Fruit fly (Drosophila melanogaster) whole organism, embryonic: ENCODE measurements around the gene tHMG1.

Source experiments
- BtbVII ChIP-seq: fragments of 200-800 bp; sonication (Bioruptor generic); optimal IDR thresholded peaks from 3 replicates; lab custom pipeline; 2017; ENCODE audit warnings: missing biosample characterization, mild to moderate bottlenecking, missing genetic modification characterization
- CG10366 ChIP-seq: fragments of 200-800 bp; sonication (Bioruptor generic); IDR thresholded peaks from 2 replicates; pipeline ENCODE4 v1.3.6; 2022; ENCODE audit warnings: missing biosample characterization, missing genetic modification characterization
- CG12071 ChIP-seq: fragments of 200-800 bp; sonication (Bioruptor generic); optimal IDR thresholded peaks from 3 replicates; lab custom pipeline; 2018; ENCODE audit warnings: missing biosample characterization, mild to moderate bottlenecking, missing genetic modification characterization
- CG13775 ChIP-seq: fragments of 200-800 bp; sonication (Bioruptor generic); optimal IDR thresholded peaks from 3 replicates; lab custom pipeline; 2017; ENCODE audit warnings: missing biosample characterization, mild to moderate bottlenecking, missing genetic modification characterization
- CG14014 ChIP-seq: fragments of 200-800 bp; sonication (Bioruptor generic); IDR thresholded peaks from 2 replicates; pipeline ENCODE4 v1.3.6; 2022; ENCODE audit warnings: missing biosample characterization, missing genetic modification characterization
- CG14710 ChIP-seq: fragments of 200-800 bp; sonication (Bioruptor generic); optimal IDR thresholded peaks from 3 replicates; lab custom pipeline; 2019; ENCODE audit warnings: missing biosample characterization, mild to moderate bottlenecking, missing genetic modification characterization, moderate library complexity
- CG15601 ChIP-seq: fragments of 200-800 bp; sonication (Bioruptor generic); optimal IDR thresholded peaks from 3 replicates; lab custom pipeline; 2019; ENCODE audit warnings: missing biosample characterization, mild to moderate bottlenecking, missing genetic modification characterization, moderate library complexity
- CG16815 ChIP-seq: fragments of 200-800 bp; sonication (Bioruptor generic); optimal IDR thresholded peaks from 3 replicates; lab custom pipeline; 2017; ENCODE audit warnings: missing biosample characterization, mild to moderate bottlenecking, missing genetic modification characterization
- CG16863 ChIP-seq: fragments of 200-800 bp; sonication (Bioruptor generic); optimal IDR thresholded peaks from 3 replicates; lab custom pipeline; 2016; ENCODE audit warnings: missing biosample characterization, missing genetic modification characterization
- CG18262 ChIP-seq: fragments of 200-800 bp; optimal IDR thresholded peaks from 3 replicates; lab custom pipeline; 2019; ENCODE audit warnings: missing biosample characterization, mild to moderate bottlenecking, missing genetic modification characterization, moderate library complexity
- CG18619 ChIP-seq: fragments of 200-800 bp; sonication (Bioruptor generic); optimal IDR thresholded peaks from 3 replicates; lab custom pipeline; 2017; ENCODE audit warnings: missing biosample characterization, mild to moderate bottlenecking, missing genetic modification characterization
- CG31441 ChIP-seq: fragments of 200-800 bp; sonication (Bioruptor generic); IDR thresholded peaks from 2 replicates; pipeline ENCODE4 v1.3.6; 2022; ENCODE audit warnings: missing biosample characterization, missing genetic modification characterization
- CG32772 ChIP-seq: fragments of 200-800 bp; sonication (Bioruptor generic); IDR thresholded peaks from 2 replicates; pipeline ENCODE4 v1.3.6; 2022; ENCODE audit warnings: missing biosample characterization, missing genetic modification characterization
- CG3281 ChIP-seq: fragments of 200-800 bp; sonication (Bioruptor generic); optimal IDR thresholded peaks from 3 replicates; lab custom pipeline; 2017; ENCODE audit warnings: missing biosample characterization, mild to moderate bottlenecking, missing genetic modification characterization
- CG3407 ChIP-seq: fragments of 200-800 bp; sonication (Bioruptor generic); optimal IDR thresholded peaks from 2 replicates; lab custom pipeline; 2018; ENCODE audit warnings: missing biosample characterization, mild to moderate bottlenecking, missing genetic modification characterization
- CG34376 ChIP-seq: fragments of 200-800 bp; sonication (Bioruptor generic); optimal IDR thresholded peaks from 2 replicates; lab custom pipeline; 2018; ENCODE audit warnings: missing biosample characterization, mild to moderate bottlenecking, missing genetic modification characterization
- CG34422 ChIP-seq: fragments of 200-800 bp; sonication (Bioruptor generic); IDR thresholded peaks from 3 replicates; pipeline ENCODE4 v1.3.6; 2022; ENCODE audit warnings: missing biosample characterization, missing genetic modification characterization
- CG4328 ChIP-seq: fragments of 200-800 bp; sonication (Bioruptor generic); optimal IDR thresholded peaks from 3 replicates; lab custom pipeline; 2017; ENCODE audit warnings: missing biosample characterization, missing genetic modification reagents, missing genetic modification characterization
- CG4424 ChIP-seq: fragments of 200-800 bp; sonication (Bioruptor generic); optimal IDR thresholded peaks from 3 replicates; lab custom pipeline; 2016; ENCODE audit warnings: missing biosample characterization, missing genetic modification characterization
- CG6689 ChIP-seq: fragments of 200-800 bp; sonication (Bioruptor generic); IDR thresholded peaks from 2 replicates; pipeline ENCODE4 v1.3.6; 2022; ENCODE audit warnings: missing biosample characterization, missing genetic modification characterization
- CG7556 ChIP-seq: fragments of 200-800 bp; sonication (Bioruptor generic); optimal IDR thresholded peaks from 2 replicates; lab custom pipeline; 2017; ENCODE audit warnings: missing biosample characterization, mild to moderate bottlenecking, missing genetic modification characterization
- CG8478 ChIP-seq: fragments of >200 bp; optimal IDR thresholded peaks from 2 replicates; lab custom pipeline; 2018
- CG9876 ChIP-seq: fragments of 200-800 bp; sonication (Bioruptor generic); optimal IDR thresholded peaks from 2 replicates; lab custom pipeline; 2016; ENCODE audit warnings: missing biosample characterization, missing genetic modification characterization
- CkIIα-i1 ChIP-seq: fragments of 200-800 bp; sonication (Bioruptor generic); IDR thresholded peaks from 2 replicates; pipeline ENCODE4 v1.3.6; 2022; ENCODE audit warnings: missing biosample characterization, missing genetic modification characterization
- CrebB ChIP-seq: fragments of 200-800 bp; sonication (Bioruptor generic); optimal IDR thresholded peaks from 3 replicates; lab custom pipeline; 2018; ENCODE audit warnings: missing biosample characterization, mild to moderate bottlenecking, missing genetic modification characterization
- HLH4C ChIP-seq: fragments of 200-800 bp; sonication (Bioruptor generic); IDR thresholded peaks from 3 replicates; pipeline ENCODE4 v1.3.6; 2022; ENCODE audit warnings: missing biosample characterization, missing genetic modification characterization; ENCODE audit not compliant: partially characterized antibody
- Max ChIP-seq: fragments of 200-800 bp; sonication (Bioruptor generic); optimal IDR thresholded peaks from 2 replicates; lab custom pipeline; 2016; ENCODE audit warnings: missing biosample characterization, mild to moderate bottlenecking, missing genetic modification characterization
- Med ChIP-seq: fragments of 200-800 bp; sonication (Bioruptor generic); peaks from one replicate; lab custom pipeline; 2016; ENCODE audit warnings: missing biosample characterization, missing genetic modification characterization, mild to moderate bottlenecking, inconsistent platforms, moderate library complexity
- NFAT ChIP-seq: fragments of 200-800 bp; sonication (Bioruptor generic); IDR thresholded peaks from 2 replicates; pipeline ENCODE4 v1.3.6; 2022; ENCODE audit warnings: missing biosample characterization, missing genetic modification characterization
- Nf-YA ChIP-seq: fragments of 200-800 bp; sonication (Bioruptor generic); IDR thresholded peaks from 2 replicates; pipeline ENCODE4 v1.3.6; 2022; ENCODE audit warnings: missing biosample characterization, missing genetic modification characterization
- Nf-YB ChIP-seq: fragments of 200-800 bp; sonication (Bioruptor generic); optimal IDR thresholded peaks from 3 replicates; lab custom pipeline; 2019; ENCODE audit warnings: missing biosample characterization, mild to moderate bottlenecking, missing genetic modification characterization, moderate library complexity
- Ptx1 ChIP-seq: fragments of 200-800 bp; sonication (Bioruptor generic); IDR thresholded peaks from 2 replicates; pipeline ENCODE4 v1.3.6; 2022; ENCODE audit warnings: missing biosample characterization, missing genetic modification characterization
- Vsx1 ChIP-seq: fragments of 200-800 bp; sonication (Bioruptor generic); optimal IDR thresholded peaks from 2 replicates; lab custom pipeline; 2017; ENCODE audit warnings: missing biosample characterization, mild to moderate bottlenecking, missing genetic modification characterization, missing genetic modification reagents
- al ChIP-seq: fragments of 200-800 bp; sonication (Bioruptor generic); IDR thresholded peaks from 2 replicates; pipeline ENCODE4 v1.3.6; 2022; ENCODE audit warnings: missing biosample characterization, missing genetic modification characterization
- bsh ChIP-seq, 2 experiments: fragments of 200-800 bp; sonication (Bioruptor generic); optimal IDR thresholded peaks; 2 replicates each; lab custom pipeline; 2017 to 2018; ENCODE audit warnings: mild to moderate bottlenecking in 2 of 2, missing biosample characterization in 2 of 2, missing genetic modification characterization in 2 of 2, moderate library complexity in 1 of 2
- cad ChIP-seq: fragments of >200 bp; optimal IDR thresholded peaks from 2 replicates; lab custom pipeline; 2017; ENCODE audit warnings: missing biosample characterization, missing genetic modification characterization
- dan ChIP-seq: fragments of 200-800 bp; sonication (Bioruptor generic); IDR thresholded peaks from 2 replicates; pipeline ENCODE4 v1.3.6; 2022; ENCODE audit warnings: missing biosample characterization, missing genetic modification characterization
- dati ChIP-seq: fragments of 200-800 bp; sonication (Bioruptor generic); IDR thresholded peaks from 2 replicates; pipeline ENCODE4 v1.3.6; 2022; ENCODE audit warnings: missing biosample characterization, missing genetic modification characterization
- dimm ChIP-seq: fragments of 200-800 bp; sonication (Bioruptor generic); IDR thresholded peaks from 2 replicates; pipeline ENCODE4 v1.3.6; 2022; ENCODE audit warnings: missing biosample characterization, missing genetic modification characterization
- gfzf ChIP-seq: fragments of 200-800 bp; sonication (Bioruptor generic); optimal IDR thresholded peaks from 2 replicates; lab custom pipeline; 2016; ENCODE audit warnings: missing biosample characterization, mild to moderate bottlenecking, missing genetic modification characterization, moderate library complexity
- gsb ChIP-seq: fragments of 200-800 bp; sonication (Bioruptor generic); IDR thresholded peaks from 2 replicates; pipeline ENCODE4 v1.3.6; 2022; ENCODE audit warnings: missing biosample characterization, missing genetic modification characterization
- hb ChIP-seq: fragments of 200-800 bp; sonication (Bioruptor generic); IDR thresholded peaks from 3 replicates; pipeline ENCODE4 v1.3.6; 2022; ENCODE audit warnings: missing biosample characterization, missing genetic modification characterization; ENCODE audit not compliant: partially characterized antibody
- hbn ChIP-seq: fragments of 200-800 bp; sonication (Bioruptor generic); IDR thresholded peaks from 2 replicates; pipeline ENCODE4 v1.3.6; 2022; ENCODE audit warnings: missing biosample characterization, missing genetic modification characterization; ENCODE audit not compliant: partially characterized antibody
- hkb ChIP-seq, 2 experiments: fragments of 200-800 bp in 1 of 2; fragments of >200 bp in 1 of 2; sonication (Bioruptor generic) in 1 of 2; IDR thresholded peaks in 1 of 2; optimal IDR thresholded peaks in 1 of 2; 2 replicates each; pipeline versions ENCODE4 v1.3.6 to Lab custom; 2017 to 2022; ENCODE audit warnings: missing biosample characterization in 1 of 2, missing genetic modification characterization in 1 of 2
- luna ChIP-seq: fragments of 200-800 bp; sonication (Bioruptor generic); optimal IDR thresholded peaks from 2 replicates; lab custom pipeline; 2016; ENCODE audit warnings: missing biosample characterization, missing genetic modification characterization
- nmo ChIP-seq: fragments of 200-800 bp; sonication (Bioruptor generic); optimal IDR thresholded peaks from 2 replicates; lab custom pipeline; 2018; ENCODE audit warnings: missing biosample characterization, mild to moderate bottlenecking, missing genetic modification characterization, moderate library complexity
- sima ChIP-seq: fragments of 200-800 bp; sonication (Bioruptor generic); optimal IDR thresholded peaks from 2 replicates; lab custom pipeline; 2016; ENCODE audit warnings: missing biosample characterization, missing genetic modification characterization
- tll ChIP-seq, 2 experiments: fragments of 200-800 bp in 1 of 2; fragments of >200 bp in 1 of 2; sonication (Bioruptor generic) in 1 of 2; optimal IDR thresholded peaks; 2 replicates each; lab custom pipeline; 2017 to 2019; ENCODE audit warnings: missing biosample characterization in 2 of 2, missing genetic modification characterization in 2 of 2, mild to moderate bottlenecking in 1 of 2, moderate library complexity in 1 of 2
- tna ChIP-seq: fragments of 200-800 bp; sonication (Bioruptor generic); IDR thresholded peaks from 2 replicates; pipeline ENCODE4 v1.3.6; 2022; ENCODE audit warnings: missing biosample characterization, missing genetic modification characterization; ENCODE audit not compliant: partially characterized antibody

tHMG1 gene

DNA sequence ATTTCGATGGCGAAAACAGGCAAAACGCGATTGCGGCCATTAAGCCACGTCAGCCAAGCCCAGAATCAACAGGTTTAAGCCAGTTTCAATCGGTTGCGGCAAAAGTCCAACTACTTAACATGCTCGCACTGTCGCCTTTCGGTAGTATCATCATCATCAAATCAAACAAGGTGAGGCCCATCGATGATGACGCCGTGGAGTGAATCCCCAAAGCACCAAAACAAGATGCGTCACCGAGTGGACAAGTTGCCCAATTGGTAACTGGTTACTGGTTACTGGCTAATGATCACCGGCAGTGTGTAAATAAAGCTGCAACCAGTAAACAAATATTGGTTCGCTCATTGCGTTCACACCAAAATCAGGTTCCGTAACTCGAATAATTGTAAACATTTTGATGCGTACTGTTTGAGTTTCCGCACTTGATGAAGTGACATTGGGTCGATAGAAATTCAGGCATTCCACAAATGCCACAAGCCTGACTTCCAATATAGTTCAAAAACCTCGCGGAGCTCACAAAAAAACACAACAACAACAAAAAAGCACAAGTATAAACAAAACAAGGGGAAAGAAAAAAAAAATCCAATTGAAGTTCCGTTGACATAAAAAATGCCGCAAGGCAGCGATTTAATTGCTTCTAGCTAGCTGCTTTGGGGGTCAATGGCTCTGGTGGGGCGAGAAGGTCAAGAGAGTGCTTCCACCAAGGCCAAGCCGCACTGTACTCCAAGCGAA lies 32.9 kb downstream of the tHMG1 start (continued):
- TF ChIP-seq hkb (optimal IDR thresholded peaks at IDR 0.05; lab: Kevin White, UChicago) (no peak), hkb (GFP tag; IDR thresholded peaks at IDR 0.05; lab: Robert Waterston, UW) (peak; percentile 81), CG13775 (GFP tag; lab: Kevin White, UChicago) (no peak), Vsx1 (GFP tag; lab: Kevin White, UChicago) (peak; percentile 77), BtbVII (peak; percentile 62), CG4424 (GFP tag; lab: Kevin White, UChicago) (peak; percentile 51), nmo (no peak), tll (GFP tag; optimal IDR thresholded peaks at IDR 0.05; lab: Kevin White, UChicago) (no peak), CG12071 (peak; percentile 87), dimm (GFP tag; lab: Robert Waterston, UW) (no peak), dati (GFP tag; lab: Robert Waterston, UW) (no peak), HLH4C (GFP tag; lab: Robert Waterston, UW) (no peak), Nf-YB (GFP tag; lab: Kevin White, UChicago) (peak; percentile 47), CrebB (peak; percentile 86), al (GFP tag; lab: Robert Waterston, UW) (no peak), gsb (GFP tag; lab: Robert Waterston, UW) (0 out of 2 replicates have a peak, but pooled peaks have one; percentile 7), CG9876 (GFP tag; lab: Kevin White, UChicago) (no peak), sima (GFP tag; lab: Kevin White, UChicago) (no peak), CG3407 (peak; percentile 82), Ptx1 (no peak), CG4328 (GFP tag; lab: Kevin White, UChicago) (peak; percentile 64), Nf-YA (GFP tag; lab: Robert Waterston, UW) (peak; percentile 59; the same call in 1 of the 2 replicates), CG14710 (peak; percentile 44), bsh (GFP tag; optimal IDR thresholded peaks at IDR 0.05; lab: Kevin White, UChicago) (peak in 1 of 2 experiments; percentile 70), CG8478 (lab: Kevin White, UChicago) (no peak), CG3281 (GFP tag; lab: Kevin White, UChicago) (peak; percentile 38), CG18262 (tag; lab: Kevin White, UChicago) (peak; percentile 42), CG31441 (GFP tag; lab: Robert Waterston, UW) (peak; percentile 56), cad (GFP tag; lab: Kevin White, UChicago) (no peak), CG10366 (GFP tag; lab: Robert Waterston, UW) (no peak), gfzf (GFP tag; lab: Kevin White, UChicago) (no peak), CG15601 (tag; lab: Kevin White, UChicago) (peak; percentile 78), CG14014 (peak; percentile 38; the same call in 1 of the 2 replicates), dan (GFP tag; lab: Robert Waterston, UW) (no peak), tna (GFP tag; lab: Robert Waterston, UW) (no peak), CG16815 (GFP tag; lab: Kevin White, UChicago) (no peak), hb (GFP tag; lab: Robert Waterston, UW) (no peak), CG34376 (no peak), hbn (GFP tag; lab: Robert Waterston, UW) (no peak), Med (peak; percentile 94), CG32772 (GFP tag; lab: Robert Waterston, UW) (no peak), CG34422 (GFP tag; lab: Robert Waterston, UW) (no peak), CG6689 (GFP tag; lab: Robert Waterston, UW) (no peak), CG18619 (GFP tag; lab: Kevin White, UChicago) (peak; percentile 61), CG16863 (GFP tag; lab: Kevin White, UChicago) (peak; percentile 25), Max (peak; percentile 21), CG7556 (GFP tag; lab: Kevin White, UChicago) (peak; percentile 55), luna (GFP tag; lab: Kevin White, UChicago) (no peak), CkIIα-i1 (GFP tag; lab: Robert Waterston, UW) (no peak), NFAT (GFP tag; lab: Robert Waterston, UW) (no peak)
